Fruit fly (Drosophila melanogaster) whole organism, embryonic: ENCODE data around the gene CG13085.

ENCODE experiments used
- Ada2b ChIP-seq: fragments of 200-800 bp; sonication (Bioruptor generic); IDR thresholded peaks from 2 replicates; pipeline ENCODE4 v1.3.6; 2022; ENCODE audit warnings: missing biosample characterization, missing genetic modification characterization
- Aef1 ChIP-seq: fragments of 200-800 bp; sonication (Bioruptor generic); IDR thresholded peaks from 3 replicates; pipeline ENCODE4 v1.3.6; 2022; ENCODE audit warnings: missing biosample characterization, missing genetic modification characterization
- B-H2 ChIP-seq: fragments of 200-800 bp; sonication (Bioruptor generic); optimal IDR thresholded peaks from 2 replicates; lab custom pipeline; 2018; ENCODE audit warnings: missing biosample characterization, mild to moderate bottlenecking, missing genetic modification characterization
- Bgb ChIP-seq: fragments of 200-800 bp; sonication (Bioruptor generic); IDR thresholded peaks from 2 replicates; pipeline ENCODE4 v1.3.6; 2022; ENCODE audit warnings: missing biosample characterization, missing genetic modification characterization; ENCODE audit not compliant: partially characterized antibody
- CG10274 ChIP-seq: fragments of 200-800 bp; sonication (Bioruptor generic); optimal IDR thresholded peaks from 3 replicates; lab custom pipeline; 2017; ENCODE audit warnings: missing biosample characterization, mild to moderate bottlenecking, missing genetic modification characterization
- CG10366 ChIP-seq: fragments of 200-800 bp; sonication (Bioruptor generic); IDR thresholded peaks from 2 replicates; pipeline ENCODE4 v1.3.6; 2022; ENCODE audit warnings: missing biosample characterization, missing genetic modification characterization
- CG10431 ChIP-seq: fragments of 200-800 bp; sonication (Bioruptor generic); optimal IDR thresholded peaks from 3 replicates; lab custom pipeline; 2018; ENCODE audit warnings: missing biosample characterization, mild to moderate bottlenecking, missing genetic modification characterization
- CG11398 ChIP-seq: fragments of 200-800 bp; sonication (Bioruptor generic); optimal IDR thresholded peaks from 2 replicates; lab custom pipeline; 2016; ENCODE audit warnings: missing biosample characterization, missing genetic modification characterization
- CG12155 ChIP-seq: fragments of 200-800 bp; sonication (Bioruptor generic); optimal IDR thresholded peaks from 3 replicates; lab custom pipeline; 2016; ENCODE audit warnings: missing biosample characterization, missing genetic modification characterization
- CG13123 ChIP-seq: fragments of 200-800 bp; sonication (Bioruptor generic); optimal IDR thresholded peaks from 2 replicates; lab custom pipeline; 2016; ENCODE audit warnings: missing biosample characterization, missing genetic modification characterization
- CG13424 ChIP-seq: fragments of 200-800 bp; sonication (Bioruptor generic); optimal IDR thresholded peaks from 2 replicates; lab custom pipeline; 2019; ENCODE audit warnings: missing biosample characterization, mild to moderate bottlenecking, missing genetic modification characterization, moderate library complexity
- CG13624 ChIP-seq: fragments of 200-800 bp; sonication (Bioruptor generic); optimal IDR thresholded peaks from 2 replicates; lab custom pipeline; 2016; ENCODE audit warnings: missing biosample characterization, missing genetic modification characterization
- CG13775 ChIP-seq: fragments of 200-800 bp; sonication (Bioruptor generic); optimal IDR thresholded peaks from 3 replicates; lab custom pipeline; 2017; ENCODE audit warnings: missing biosample characterization, mild to moderate bottlenecking, missing genetic modification characterization
- CG14965 ChIP-seq: fragments of 200-800 bp; sonication (Bioruptor generic); optimal IDR thresholded peaks from 2 replicates; lab custom pipeline; 2016; ENCODE audit warnings: missing biosample characterization, missing genetic modification characterization, borderline replicate concordance
- CG15601 ChIP-seq: fragments of 200-800 bp; sonication (Bioruptor generic); optimal IDR thresholded peaks from 3 replicates; lab custom pipeline; 2019; ENCODE audit warnings: missing biosample characterization, mild to moderate bottlenecking, missing genetic modification characterization, moderate library complexity
- CG17361 ChIP-seq: fragments of 200-800 bp; sonication (Bioruptor generic); IDR thresholded peaks from 3 replicates; pipeline ENCODE4 v1.3.6; 2022; ENCODE audit warnings: missing biosample characterization, missing genetic modification characterization
- CG17829 ChIP-seq: fragments of 200-800 bp; optimal IDR thresholded peaks from 2 replicates; lab custom pipeline; 2019; ENCODE audit warnings: missing biosample characterization, mild to moderate bottlenecking, missing genetic modification characterization, moderate library complexity
- CG18476 ChIP-seq: fragments of 200-800 bp; sonication (Bioruptor generic); optimal IDR thresholded peaks from 2 replicates; lab custom pipeline; 2016; ENCODE audit warnings: missing biosample characterization, mild to moderate bottlenecking, missing genetic modification characterization
- CG2120 ChIP-seq: fragments of 200-800 bp; sonication (Bioruptor generic); optimal IDR thresholded peaks from 3 replicates; lab custom pipeline; 2016; ENCODE audit warnings: missing biosample characterization, missing genetic modification characterization
- CG2199 ChIP-seq: fragments of 200-800 bp; sonication (Bioruptor generic); IDR thresholded peaks from 3 replicates; pipeline ENCODE4 v1.3.6; 2022; ENCODE audit warnings: missing biosample characterization, missing genetic modification characterization
- CG31224 ChIP-seq: fragments of 200-800 bp; sonication (Bioruptor generic); IDR thresholded peaks from 2 replicates; pipeline ENCODE4 v1.3.6; 2022; ENCODE audit warnings: missing biosample characterization, missing genetic modification characterization
- CG32772 ChIP-seq: fragments of 200-800 bp; sonication (Bioruptor generic); IDR thresholded peaks from 2 replicates; pipeline ENCODE4 v1.3.6; 2022; ENCODE audit warnings: missing biosample characterization, missing genetic modification characterization
- CG3407 ChIP-seq: fragments of 200-800 bp; sonication (Bioruptor generic); optimal IDR thresholded peaks from 2 replicates; lab custom pipeline; 2018; ENCODE audit warnings: missing biosample characterization, mild to moderate bottlenecking, missing genetic modification characterization
- CG4730 ChIP-seq: fragments of 200-800 bp; sonication (Bioruptor generic); IDR thresholded peaks from 2 replicates; pipeline ENCODE4 v1.3.6; 2022; ENCODE audit warnings: missing biosample characterization, missing genetic modification characterization
- CG7963 ChIP-seq: fragments of 200-800 bp; sonication (Bioruptor generic); IDR thresholded peaks from 3 replicates; pipeline ENCODE4 v1.3.6; 2022; ENCODE audit warnings: missing biosample characterization, missing genetic modification characterization; ENCODE audit not compliant: partially characterized antibody
- CG9817 ChIP-seq: fragments of 200-800 bp; sonication (Bioruptor generic); optimal IDR thresholded peaks from 2 replicates; lab custom pipeline; 2018; ENCODE audit warnings: missing biosample characterization, mild to moderate bottlenecking, missing genetic modification characterization, moderate library complexity
- Dad ChIP-seq: fragments of 200-800 bp; sonication (Bioruptor generic); optimal IDR thresholded peaks from 3 replicates; lab custom pipeline; 2016; ENCODE audit warnings: missing biosample characterization, missing genetic modification characterization
- Drgx ChIP-seq: fragments of 200-800 bp; sonication (Bioruptor generic); IDR thresholded peaks from 2 replicates; pipeline ENCODE4 v1.3.6; 2022; ENCODE audit warnings: missing biosample characterization, missing genetic modification characterization
- H15 ChIP-seq: fragments of 200-800 bp; sonication (Bioruptor generic); IDR thresholded peaks from 3 replicates; pipeline ENCODE4 v1.3.6; 2022; ENCODE audit warnings: missing biosample characterization, missing genetic modification characterization
- Hmx ChIP-seq: fragments of 200-800 bp; sonication (Bioruptor generic); optimal IDR thresholded peaks from 2 replicates; lab custom pipeline; 2016; ENCODE audit warnings: missing biosample characterization, missing genetic modification characterization
- Lhr ChIP-seq: fragments of 200-800 bp; sonication (Bioruptor generic); optimal IDR thresholded peaks from 3 replicates; lab custom pipeline; 2017; ENCODE audit warnings: mild to moderate bottlenecking, missing biosample characterization, missing genetic modification reagents, missing genetic modification characterization
- Lim3 ChIP-seq: fragments of 200-800 bp; sonication (Bioruptor generic); IDR thresholded peaks from 2 replicates; pipeline ENCODE4 v1.3.6; 2022; ENCODE audit warnings: missing biosample characterization, missing genetic modification characterization
- Med ChIP-seq: fragments of 200-800 bp; sonication (Bioruptor generic); peaks from one replicate; lab custom pipeline; 2016; ENCODE audit warnings: missing biosample characterization, missing genetic modification characterization, mild to moderate bottlenecking, inconsistent platforms, moderate library complexity
- chif ChIP-seq, 2 experiments: fragments of 200-800 bp; sonication (Bioruptor generic); optimal IDR thresholded peaks; 3 replicates each; lab custom pipeline; 2016; ENCODE audit warnings: missing biosample characterization in 2 of 2, missing genetic modification characterization in 2 of 2
- croc ChIP-seq: fragments of 200-800 bp; sonication (Bioruptor generic); conservative IDR thresholded peaks from 3 replicates; pipeline ENCODE4 v1.3.6; 2022; ENCODE audit warnings: missing biosample characterization, missing genetic modification characterization
- da ChIP-seq: fragments of 200-800 bp; sonication (Bioruptor generic); optimal IDR thresholded peaks from 2 replicates; lab custom pipeline; 2016; ENCODE audit warnings: missing biosample characterization, missing genetic modification characterization
- ems ChIP-seq: fragments of 200-800 bp; sonication (Bioruptor generic); optimal IDR thresholded peaks from 3 replicates; lab custom pipeline; 2016; ENCODE audit warnings: missing biosample characterization, missing genetic modification characterization
- esg ChIP-seq: fragments of 200-800 bp; sonication (Bioruptor generic); conservative IDR thresholded peaks from 2 replicates; pipeline ENCODE4 v1.3.6; 2022; ENCODE audit warnings: missing biosample characterization, missing genetic modification characterization
- inv ChIP-seq: fragments of 200-800 bp; sonication (Bioruptor generic); IDR thresholded peaks from 2 replicates; pipeline ENCODE4 v1.3.6; 2022; ENCODE audit warnings: missing biosample characterization, missing genetic modification characterization; ENCODE audit not compliant: partially characterized antibody
- lbe ChIP-seq: fragments of 200-800 bp; sonication (Bioruptor generic); optimal IDR thresholded peaks from 2 replicates; lab custom pipeline; 2016; ENCODE audit warnings: missing biosample characterization, mild to moderate bottlenecking, missing genetic modification characterization
- nmo ChIP-seq: fragments of 200-800 bp; sonication (Bioruptor generic); optimal IDR thresholded peaks from 2 replicates; lab custom pipeline; 2018; ENCODE audit warnings: missing biosample characterization, mild to moderate bottlenecking, missing genetic modification characterization, moderate library complexity
- pnt ChIP-seq: fragments of 200-800 bp; sonication (Bioruptor generic); optimal IDR thresholded peaks from 3 replicates; lab custom pipeline; 2016; ENCODE audit warnings: missing biosample characterization, missing genetic modification characterization
- repo ChIP-seq: fragments of 200-800 bp; sonication (Bioruptor generic); optimal IDR thresholded peaks from 2 replicates; lab custom pipeline; 2016; ENCODE audit warnings: missing biosample characterization, missing genetic modification characterization
- schlank ChIP-seq: fragments of 200-800 bp; sonication (Bioruptor generic); optimal IDR thresholded peaks from 2 replicates; lab custom pipeline; 2018; ENCODE audit warnings: missing biosample characterization, mild to moderate bottlenecking, missing genetic modification characterization
- ssp ChIP-seq: fragments of 200-800 bp; sonication (Bioruptor generic); IDR thresholded peaks from 2 replicates; pipeline ENCODE4 v1.3.6; 2022; ENCODE audit warnings: missing biosample characterization, missing genetic modification characterization
- trem ChIP-seq: fragments of 200-800 bp; optimal IDR thresholded peaks from 3 replicates; lab custom pipeline; 2019; ENCODE audit warnings: missing biosample characterization, mild to moderate bottlenecking, missing genetic modification characterization, moderate library complexity
- trh ChIP-seq: fragments of 200-800 bp; sonication (Bioruptor generic); optimal IDR thresholded peaks from 2 replicates; lab custom pipeline; 2016; ENCODE audit warnings: missing biosample characterization, missing genetic modification characterization
- zen ChIP-seq: fragments of 200-800 bp; sonication (Bioruptor generic); optimal IDR thresholded peaks from 3 replicates; lab custom pipeline; 2018; ENCODE audit warnings: missing biosample characterization, mild to moderate bottlenecking, missing genetic modification characterization, moderate library complexity
- zen2 ChIP-seq: fragments of 200-800 bp; sonication (Bioruptor generic); IDR thresholded peaks from 3 replicates; pipeline ENCODE4 v1.3.6; 2022; ENCODE audit warnings: missing biosample characterization, missing genetic modification characterization; ENCODE audit not compliant: partially characterized antibody

Gene CG13085

DNA sequence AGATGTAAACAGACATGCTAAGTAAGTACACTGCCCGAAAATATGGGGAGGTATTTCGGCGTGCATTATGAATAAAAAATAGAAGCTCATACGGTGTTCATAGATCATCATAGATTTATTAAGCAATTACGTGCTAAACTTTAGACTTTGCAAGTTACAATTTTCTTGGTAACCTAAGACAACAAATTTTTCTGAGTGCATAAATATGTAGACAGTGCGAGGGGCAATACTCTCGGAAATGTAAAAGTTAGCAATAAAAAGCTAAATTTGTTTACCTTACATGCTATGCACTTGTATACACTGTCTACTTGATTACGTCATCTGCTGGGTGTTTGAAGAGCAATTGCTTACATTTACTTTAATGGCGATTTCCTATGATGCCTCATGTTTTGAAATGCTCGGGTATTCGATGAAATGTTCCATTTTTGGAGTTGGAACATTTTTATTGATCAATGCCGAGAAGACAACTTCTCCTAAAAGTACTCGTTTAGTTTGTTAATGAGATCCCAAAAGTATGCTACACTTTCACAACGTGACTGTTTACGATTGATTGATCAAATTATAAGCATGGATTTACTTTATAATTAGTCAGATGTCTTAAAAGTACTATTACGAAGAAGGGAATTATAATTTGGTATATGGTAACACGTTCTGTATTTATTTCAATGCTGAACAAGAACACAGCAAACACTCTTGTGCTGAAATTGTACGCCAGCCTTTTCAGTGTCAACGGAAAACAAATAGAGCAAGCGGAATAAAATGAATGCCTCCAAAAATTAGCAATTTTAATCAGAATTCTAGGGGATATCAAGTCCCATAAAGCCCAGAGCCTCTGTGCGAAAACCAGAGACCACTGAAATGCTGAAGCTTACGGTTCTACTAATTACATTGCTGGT lies 7.0 kb upstream of the CG13085 start, which contains the start of gene Lectin-galC1 (continued):
- no peak for TF ChIP-seq Bgb
- TF ChIP-seq CG17829 (tag; lab: Kevin White, UChicago) = peak; percentile 88
- no peak for TF ChIP-seq lbe (GFP tag; lab: Kevin White, UChicago)
- peak; percentile 89 for TF ChIP-seq ems (GFP tag; lab: Kevin White, UChicago)
- peak; percentile 81 for TF ChIP-seq trem (tag; lab: Kevin White, UChicago)
- peak; percentile 93 for TF ChIP-seq pnt (GFP tag; lab: Kevin White, UChicago)
- TF ChIP-seq CG32772 (GFP tag; lab: Robert Waterston, UW) = peak; percentile 83
- peak; percentile 70 for TF ChIP-seq da (GFP tag; lab: Kevin White, UChicago)
- no peak; the same call in 1 of the 2 replicates for TF ChIP-seq ssp (GFP tag; lab: Robert Waterston, UW)
- peak; percentile 89 for TF ChIP-seq CG13424 (tag; lab: Kevin White, UChicago)
- TF ChIP-seq CG10431 (GFP tag; lab: Kevin White, UChicago) = peak; percentile 47
- peak; percentile 80 for TF ChIP-seq CG4730 (GFP tag; lab: Robert Waterston, UW)
- TF ChIP-seq CG17361 = peak; percentile 84
- TF ChIP-seq Drgx = peak; percentile 86
- TF ChIP-seq CG18476 = peak; percentile 81
- peak; percentile 27; the same call in 1 of the 3 replicates for TF ChIP-seq CG2199 (GFP tag; lab: Robert Waterston, UW)
- TF ChIP-seq Hmx (GFP tag; lab: Kevin White, UChicago) = no peak
- no peak for TF ChIP-seq inv
- TF ChIP-seq Med (GFP tag; lab: Kevin White, UChicago) = peak; percentile 97
- TF ChIP-seq CG14965 = peak; percentile 77
- peak; percentile 85 for TF ChIP-seq Ada2b (GFP tag; lab: Robert Waterston, UW)
- peak; percentile 84 for TF ChIP-seq CG15601 (tag; lab: Kevin White, UChicago)
- TF ChIP-seq Aef1 (GFP tag; lab: Robert Waterston, UW) = peak; percentile 76
- peak; percentile 89 for TF ChIP-seq nmo (GFP tag; lab: Kevin White, UChicago)
- TF ChIP-seq CG10366 = peak; percentile 85
- peak; percentile 5 for TF ChIP-seq B-H2 (GFP tag; lab: Kevin White, UChicago)
- TF ChIP-seq CG13624 (GFP tag; lab: Kevin White, UChicago) = peak; percentile 82
- peak; percentile 33 for TF ChIP-seq schlank (tag; lab: Kevin White, UChicago)
- TF ChIP-seq CG13775 (GFP tag; lab: Kevin White, UChicago) = peak; percentile 80
- peak; percentile 83 for TF ChIP-seq CG11398 (GFP tag; lab: Kevin White, UChicago)
- TF ChIP-seq CG3407 (GFP tag; lab: Kevin White, UChicago) = peak; percentile 87
- TF ChIP-seq CG9817 = peak; percentile 78
- peak; percentile 81 for TF ChIP-seq repo (GFP tag; lab: Kevin White, UChicago)
- TF ChIP-seq zen (tag; lab: Kevin White, UChicago) = peak; percentile 88
- peak; percentile 90 to 94 for TF ChIP-seq chif (GFP tag; optimal IDR thresholded peaks at IDR 0.05; lab: Kevin White, UChicago)
- peak; percentile 76 for TF ChIP-seq H15 (GFP tag; lab: Robert Waterston, UW)
- TF ChIP-seq Lhr (GFP tag; lab: Kevin White, UChicago) = peak; percentile 78
- TF ChIP-seq croc = peak; percentile 78
- peak; percentile 59; the same call in 1 of the 2 replicates for TF ChIP-seq Lim3 (GFP tag; lab: Robert Waterston, UW)
- no peak for TF ChIP-seq zen2 (GFP tag; lab: Robert Waterston, UW)
- peak; percentile 84 for TF ChIP-seq Dad (GFP tag; lab: Kevin White, UChicago)
- TF ChIP-seq CG7963 = no peak
- peak; percentile 72 for TF ChIP-seq CG31224
- TF ChIP-seq CG10274 (GFP tag; lab: Kevin White, UChicago) = peak; percentile 70
- peak; percentile 74 for TF ChIP-seq trh
- peak; percentile 82 for TF ChIP-seq CG12155 (GFP tag; lab: Kevin White, UChicago)
- peak; percentile 74 for TF ChIP-seq CG13123 (GFP tag; lab: Kevin White, UChicago)
- peak; percentile 75 for TF ChIP-seq esg (GFP tag; lab: Robert Waterston, UW)
- peak; percentile 58 for TF ChIP-seq CG2120 (GFP tag; lab: Kevin White, UChicago)
